Fruit fly (Drosophila melanogaster) ovary, adult (tissue): Measurements from ENCODE around the gene CG15576.

Experiments
- CG17801 ChIP-seq: fragments of 200-800 bp; optimal IDR thresholded peaks from 2 replicates; lab custom pipeline; 2019; ENCODE audit warnings: missing biosample characterization, mild to moderate bottlenecking, missing genetic modification characterization, moderate library complexity; ENCODE audit not compliant: partially characterized antibody

Gene CG15576

dm6 chrX:4240146-4240545, 12.4 kb downstream of the CG15576 start:
- TF ChIP-seq CG17801 (GFP tag; lab: Kevin White, UChicago), result peak; percentile 0

DNA sequence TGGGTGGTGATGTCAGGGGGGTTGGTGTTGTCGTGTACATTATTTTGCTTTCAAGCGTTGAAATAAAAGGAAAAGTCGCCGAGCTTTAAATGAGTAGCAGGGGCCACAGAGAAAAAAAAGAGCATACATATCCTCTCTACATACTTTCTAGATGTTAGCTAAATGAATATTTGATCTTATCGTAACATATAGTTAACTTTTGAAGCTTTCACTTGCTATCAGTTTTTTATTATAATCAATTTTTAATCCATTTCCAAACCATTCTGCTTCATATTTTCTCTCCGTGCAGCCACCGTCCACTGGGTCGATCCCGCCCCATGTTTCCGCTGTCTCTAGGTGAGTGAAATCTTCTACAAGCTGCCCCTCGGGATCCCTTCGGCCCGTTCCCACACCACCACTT, 27.6 kb downstream of the CG15576 start:
- TF ChIP-seq CG17801 (GFP tag; lab: Kevin White, UChicago), result no peak

- no peak for TF ChIP-seq CG17801 (GFP tag; lab: Kevin White, UChicago)
Measured at dm6 chrX:4217870-4218269, 34.7 kb downstream of the CG15576 start, which contains the start of gene CG15570. Gene CG15570, plus strand, starts transcription at chrX:4218170.

dm6 chrX:4217294-4217693, 35.3 kb downstream of the CG15576 start, which contains the start of gene CG15571:
Gene CG15571, minus strand, starts transcription at chrX:4217394.
- no peak for TF ChIP-seq CG17801 (GFP tag; lab: Kevin White, UChicago)

dm6 chrX:4214371-4214770, 38.2 kb downstream of the CG15576 start:
- TF ChIP-seq CG17801 (GFP tag; lab: Kevin White, UChicago), result no peak

dm6 chrX:4212725-4213124, 39.9 kb downstream of the CG15576 start, which contains the start of gene CG43288:
Gene CG43288, plus strand, starts transcription at chrX:4213025.
- TF ChIP-seq CG17801 (GFP tag; lab: Kevin White, UChicago), result no peak

DNA sequence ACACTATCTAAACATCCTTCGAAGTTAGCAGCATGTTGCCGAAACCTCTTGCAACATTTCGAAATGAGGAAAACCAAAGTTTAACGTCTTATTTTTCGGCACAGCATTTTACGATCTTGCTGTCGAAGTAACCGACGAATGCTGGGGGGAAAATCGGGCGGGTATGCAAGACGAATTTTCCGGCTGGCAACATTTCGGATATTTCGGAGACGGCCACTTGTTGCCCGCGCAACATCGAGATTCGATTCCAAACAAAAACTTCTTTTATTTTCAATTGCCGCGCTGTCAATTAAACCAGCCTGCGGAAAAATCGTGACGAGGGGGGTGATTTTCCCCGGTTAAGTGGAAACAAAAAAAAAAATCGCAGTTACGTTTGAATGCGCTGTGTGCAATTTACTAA, 45.8 kb downstream of the CG15576 start:
- no peak for TF ChIP-seq CG17801 (GFP tag; lab: Kevin White, UChicago)

dm6 chrX:4205346-4206178, 47.0 kb downstream of the CG15576 start, which contains the start of gene Fas2:
Gene Fas2, minus strand, starts transcription at chrX:4206093.
- peak; percentile 39 for TF ChIP-seq CG17801 (GFP tag; lab: Kevin White, UChicago)

DNA sequence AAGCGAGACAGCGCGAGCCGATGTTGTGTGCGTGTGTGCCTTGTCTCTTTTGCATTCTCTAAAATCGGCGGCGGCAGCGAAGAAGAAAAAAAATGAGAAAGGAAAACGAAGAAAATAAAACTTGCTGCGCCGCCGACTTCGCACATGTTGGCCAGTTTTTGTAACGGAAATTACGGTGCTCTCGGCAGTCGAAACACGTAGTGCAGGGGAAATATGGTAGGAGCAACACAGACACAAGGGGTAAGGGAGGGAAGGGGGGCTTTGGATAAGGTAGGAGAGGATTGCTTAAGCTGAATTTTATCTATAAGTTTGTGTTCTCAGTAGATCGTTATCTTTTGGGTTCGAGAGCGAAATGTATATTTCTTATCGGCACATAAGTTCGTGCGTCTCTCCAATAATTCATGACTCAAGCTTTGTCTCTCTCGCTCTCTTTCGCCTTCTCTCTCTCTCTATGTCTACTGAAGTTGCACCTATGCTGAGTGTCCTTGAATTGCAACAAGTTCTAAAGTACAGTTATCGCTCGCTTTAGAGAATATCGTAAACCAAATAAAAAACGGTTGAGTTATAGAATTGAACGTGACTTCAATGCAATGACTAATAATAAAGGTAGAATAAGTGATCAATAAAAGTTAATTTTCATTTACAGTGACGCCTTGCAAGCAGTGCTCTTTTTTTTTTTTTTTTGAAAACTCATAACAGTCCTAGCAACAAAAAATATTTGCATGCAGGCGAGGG, 48.7 kb downstream of the CG15576 start:
- no peak for TF ChIP-seq CG17801 (GFP tag; lab: Kevin White, UChicago)

- peak; percentile 52 for TF ChIP-seq CG17801 (GFP tag; lab: Kevin White, UChicago)
Measured at dm6 chrX:4202235-4202794, 50.3 kb downstream of the CG15576 start.
